Fruit fly (Drosophila melanogaster): ENCODE results near the gene Vps45.

Gene Vps45

DNA sequence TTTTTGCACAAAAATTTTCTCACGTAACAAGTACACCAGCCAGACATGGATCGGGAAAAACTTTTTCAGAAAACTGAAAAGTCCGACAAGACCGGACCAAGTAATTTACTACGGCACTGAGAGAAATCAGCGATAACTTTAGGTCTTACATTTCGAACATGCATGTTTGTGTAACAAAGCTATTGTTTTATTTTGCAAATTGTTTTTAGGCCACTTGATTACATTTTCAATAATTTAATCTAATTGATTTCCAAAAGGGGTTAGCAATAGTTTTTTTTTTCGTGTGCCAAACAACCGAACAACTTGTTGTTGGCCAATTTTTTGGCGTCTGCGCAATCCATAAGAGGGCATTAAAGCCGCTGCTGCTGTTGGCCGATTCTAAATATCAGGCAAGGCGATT, 49.4 kb downstream of the Vps45 start (continued):
- no peak for TF ChIP-seq salm (tag; optimal IDR thresholded peaks at IDR 0.05)
- TF ChIP-seq CG15514 (GFP tag; optimal IDR thresholded peaks at IDR 0.05), result peak; percentile 65
- no peak for TF ChIP-seq Elba2 (GFP tag; optimal IDR thresholded peaks at IDR 0.05)
- TF ChIP-seq Med (GFP tag), result peak; percentile 96
- no peak for TF ChIP-seq Opbp (GFP tag; IDR thresholded peaks at IDR 0.05; ENCODE audit: partially characterized antibody)
- TF ChIP-seq eyg (GFP tag; optimal IDR thresholded peaks at IDR 0.05), result peak; percentile 43
- TF ChIP-seq unc-4 (GFP tag; IDR thresholded peaks at IDR 0.05; ENCODE audit: partially characterized antibody), result no peak
- TF ChIP-seq CrebB (tag; optimal IDR thresholded peaks at IDR 0.05), result no peak
- TF ChIP-seq CG2678 (tag; optimal IDR thresholded peaks at IDR 0.05), result peak; percentile 69
- TF ChIP-seq Ada2b (GFP tag; IDR thresholded peaks at IDR 0.05), result peak; percentile 74
- no peak for TF ChIP-seq CG4707 (GFP tag; optimal IDR thresholded peaks at IDR 0.05)
- TF ChIP-seq NfI (GFP tag; optimal IDR thresholded peaks at IDR 0.05), result peak; percentile 48
- no peak for TF ChIP-seq Lim3 (GFP tag; IDR thresholded peaks at IDR 0.05)
- TF ChIP-seq CG10543 (GFP tag; optimal IDR thresholded peaks at IDR 0.05), result no peak
- peak; percentile 16 for TF ChIP-seq gro (GFP tag; optimal IDR thresholded peaks at IDR 0.05)
- peak; percentile 62 for TF ChIP-seq HHEX (GFP tag; optimal IDR thresholded peaks at IDR 0.05)
- TF ChIP-seq pum (GFP tag; optimal IDR thresholded peaks at IDR 0.05), result peak; percentile 45
- TF ChIP-seq seq (GFP tag; IDR thresholded peaks at IDR 0.05), result peak; percentile 69
- TF ChIP-seq maf-S (GFP tag; optimal IDR thresholded peaks at IDR 0.05), result peak; percentile 33
- TF ChIP-seq chn (GFP tag; optimal IDR thresholded peaks at IDR 0.05), result no peak
- no peak for TF ChIP-seq Jarid2 (GFP tag; optimal IDR thresholded peaks at IDR 0.05)
- TF ChIP-seq ewg (GFP tag; optimal IDR thresholded peaks at IDR 0.05), result peak; percentile 65
- TF ChIP-seq HmgZ (tag; optimal IDR thresholded peaks at IDR 0.05), result peak; percentile 18
- no peak for TF ChIP-seq CG30020 (tag; optimal IDR thresholded peaks at IDR 0.05)
- no peak; the same call in 2 of the 3 replicates for TF ChIP-seq CG11456 (GFP tag; IDR thresholded peaks at IDR 0.05)
- TF ChIP-seq abd-A (tag; optimal IDR thresholded peaks at IDR 0.05), result no peak
- TF ChIP-seq peb (GFP tag; IDR thresholded peaks at IDR 0.05), result no peak
- TF ChIP-seq CG13894 (tag; optimal IDR thresholded peaks at IDR 0.05), result peak; percentile 37
- TF ChIP-seq zen (tag; optimal IDR thresholded peaks at IDR 0.05), result no peak
- TF ChIP-seq CG3163 (GFP tag; optimal IDR thresholded peaks at IDR 0.05), result no peak
- TF ChIP-seq Poxn (GFP tag; IDR thresholded peaks at IDR 0.05), result 0 out of 2 replicates have a peak, but pooled peaks have one; percentile 8
- no peak for TF ChIP-seq CG12104 (GFP tag; optimal IDR thresholded peaks at IDR 0.05)
- 0 out of 2 replicates have a peak, but pooled peaks have one; percentile 32 for TF ChIP-seq CG11085 (GFP tag; IDR thresholded peaks at IDR 0.05)
- peak; percentile 36 for TF ChIP-seq CG8089 (GFP tag; optimal IDR thresholded peaks at IDR 0.05)
- no peak for TF ChIP-seq gcm (GFP tag; optimal IDR thresholded peaks at IDR 0.05)
- TF ChIP-seq dpn (GFP tag; optimal IDR thresholded peaks at IDR 0.05), result peak; percentile 57 to 70
- peak; percentile 34 for TF ChIP-seq CG18764 (GFP tag; optimal IDR thresholded peaks at IDR 0.05)
- TF ChIP-seq CG6791 (GFP tag; IDR thresholded peaks at IDR 0.05; ENCODE audit: partially characterized antibody), result no peak
- peak; percentile 44 for TF ChIP-seq tin (GFP tag; optimal IDR thresholded peaks at IDR 0.05)
- TF ChIP-seq Ets65A (GFP tag), result peak; percentile 91
- no peak for TF ChIP-seq pfk (GFP tag; optimal IDR thresholded peaks at IDR 0.05)
- TF ChIP-seq Dbx (GFP tag; IDR thresholded peaks at IDR 0.05), result peak; percentile 58; the same call in 1 of the 3 replicates
- no peak for TF ChIP-seq zf30C (GFP tag; optimal IDR thresholded peaks at IDR 0.05)
- no peak for TF ChIP-seq Hmx (GFP tag; optimal IDR thresholded peaks at IDR 0.05)
- 0 out of 2 replicates have a peak, but pooled peaks have one; percentile 8 for TF ChIP-seq CG17612 (GFP tag; IDR thresholded peaks at IDR 0.05)
- no peak; the same call in 1 of the 2 replicates for TF ChIP-seq CG32772 (GFP tag; IDR thresholded peaks at IDR 0.05)
- no peak for TF ChIP-seq aop (GFP tag; IDR thresholded peaks at IDR 0.05)
- TF ChIP-seq Nf-YC (tag; optimal IDR thresholded peaks at IDR 0.05), result no peak
- peak; percentile 31 for TF ChIP-seq Dip3 (GFP tag; optimal IDR thresholded peaks at IDR 0.05)
- TF ChIP-seq CG2889 (GFP tag; IDR thresholded peaks at IDR 0.05), result 0 out of 3 replicates have a peak, but pooled peaks have one; percentile 27
- TF ChIP-seq TFAM (GFP tag; optimal IDR thresholded peaks at IDR 0.05), result no peak

Measured in whole organism, embryonic.